Fruit fly (Drosophila melanogaster) Kc167 (cell line): ENCODE results near the gene rtet.

Source experiments
- Myc ChIP-seq: fragments of >200 bp; optimal IDR thresholded peaks from 2 replicates; lab custom pipeline; 2017; ENCODE audit warnings: missing external identifiers
- Sin3A ChIP-seq: fragments of >200 bp; optimal IDR thresholded peaks from 2 replicates; lab custom pipeline; 2018; ENCODE audit warnings: missing external identifiers
- h ChIP-seq: fragments of >200 bp; optimal IDR thresholded peaks from 3 replicates; lab custom pipeline; 2018; ENCODE audit warnings: missing external identifiers
- insv ChIP-seq: fragments of >200 bp; optimal IDR thresholded peaks from 3 replicates; lab custom pipeline; 2018; ENCODE audit warnings: missing external identifiers
- psq ChIP-seq: fragments of >200 bp; optimal IDR thresholded peaks from 2 replicates; lab custom pipeline; 2017; ENCODE audit warnings: missing external identifiers
- ttk ChIP-seq: sonication (Bioruptor generic); optimal IDR thresholded peaks from 2 replicates; lab custom pipeline; 2017; ENCODE audit warnings: missing external identifiers

dm6 chr3R:21102477-21102876, 5.8 kb upstream of the rtet start:
- TF ChIP-seq Myc (lab: Kevin White, UChicago) (no peak), h (lab: Kevin White, UChicago) (no peak), psq (lab: Kevin White, UChicago) (no peak), Sin3A (no peak), ttk (lab: Kevin White, UChicago) (no peak), insv (no peak)
